Worm (Caenorhabditis elegans) whole organism, midembryonic: Measurements from ENCODE around the gene lmp-2.

Experiments
- T22C8.4 ChIP-seq: fragments of 200-800 bp; sonication (Bioruptor generic); IDR thresholded peaks from 2 replicates; pipeline ENCODE4 v1.3.6; 2022; ENCODE audit warnings: missing genetic modification characterization, missing compliant biosample characterization
- cog-1 ChIP-seq: sonication (generic microtip); optimal IDR thresholded peaks from 2 replicates; lab custom pipeline; 2016; ENCODE audit warnings: missing genetic modification characterization, missing compliant biosample characterization
- flt-1 ChIP-seq: fragments of 200-800 bp; sonication (Bioruptor generic); IDR thresholded peaks from 2 replicates; pipeline ENCODE4 v1.3.6; 2022; ENCODE audit warnings: missing genetic modification characterization, missing compliant biosample characterization
- med-1 ChIP-seq: sonication (generic microtip); optimal IDR thresholded peaks from 2 replicates; lab custom pipeline; 2017; ENCODE audit warnings: missing genetic modification characterization, mild to moderate bottlenecking, missing compliant biosample characterization, antibody characterized with exemption, missing genetic modification reagents; ENCODE audit not compliant: insufficient read depth
- tab-1 ChIP-seq: fragments of 200-800 bp; sonication (Bioruptor generic); IDR thresholded peaks from 2 replicates; pipeline ENCODE4 v1.3.6; 2022; ENCODE audit warnings: missing genetic modification characterization, missing compliant biosample characterization

- TF ChIP-seq med-1 (GFP tag; lab: Kevin White, UChicago), result no peak
- TF ChIP-seq tab-1 (GFP tag; lab: Robert Waterston, UW), result no peak
- TF ChIP-seq flt-1, result no peak
- TF ChIP-seq T22C8.4 (GFP tag; lab: Robert Waterston, UW), result no peak
- TF ChIP-seq cog-1 (tag; lab: Kevin White, UChicago), result no peak
These were observed 14.7 kb upstream of the lmp-2 start for ce11 chrX:1110723-1111122.
